Fruit fly (Drosophila melanogaster): Measurements from ENCODE around the gene kmr.

The kmr gene

DNA sequence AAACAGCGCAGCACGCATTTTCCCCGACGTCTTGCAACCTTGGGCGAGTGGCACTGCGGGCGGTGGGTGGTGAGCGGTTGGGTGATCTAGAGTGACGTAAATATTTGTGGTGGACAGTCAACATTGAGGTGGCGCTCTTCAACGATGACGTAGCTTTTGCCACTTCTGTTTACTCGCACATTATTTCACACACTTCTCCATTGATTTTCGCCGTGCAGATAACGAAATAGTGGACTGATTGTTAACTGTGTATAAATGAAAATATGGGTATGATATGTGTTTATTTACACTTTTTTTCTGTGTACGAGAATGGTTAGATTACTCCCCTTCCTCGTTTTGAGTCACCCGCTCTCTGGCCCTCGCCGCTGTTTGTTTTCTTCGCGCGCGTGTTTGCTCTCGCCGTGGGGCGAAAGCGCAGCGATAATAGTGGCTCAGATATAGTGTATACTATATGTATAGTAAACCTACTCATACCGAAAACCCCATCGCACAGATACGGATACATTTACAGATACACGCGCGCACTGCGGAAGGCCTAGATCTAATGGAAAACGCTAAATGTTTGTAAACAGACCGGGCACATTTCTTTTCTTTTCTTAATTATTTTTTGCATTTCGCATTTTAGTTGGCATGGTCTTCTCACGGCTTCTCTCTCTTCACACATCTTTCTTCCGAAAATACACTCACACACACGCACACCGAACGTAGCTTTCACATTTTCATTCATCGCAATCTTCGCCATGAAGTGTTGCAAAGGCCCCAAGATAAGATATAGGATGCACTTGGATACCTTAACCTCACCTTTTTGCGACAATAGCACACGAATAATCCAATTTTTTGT, 28.4 kb upstream of the kmr start, which contains the start of gene omd:
Gene omd (minus strand): TSS at position 840 of the 841 bp plus-strand sequence.
- TF ChIP-seq pan (optimal IDR thresholded peaks at IDR 0.05) (no peak), CG8478 (optimal IDR thresholded peaks at IDR 0.05) (no peak), EcR (GFP tag; optimal IDR thresholded peaks at IDR 0.05) (no peak), Dll (optimal IDR thresholded peaks at IDR 0.05) (no peak), usp (GFP tag; optimal IDR thresholded peaks at IDR 0.05) (no peak), psq (optimal IDR thresholded peaks at IDR 0.05) (no peak)

DNA sequence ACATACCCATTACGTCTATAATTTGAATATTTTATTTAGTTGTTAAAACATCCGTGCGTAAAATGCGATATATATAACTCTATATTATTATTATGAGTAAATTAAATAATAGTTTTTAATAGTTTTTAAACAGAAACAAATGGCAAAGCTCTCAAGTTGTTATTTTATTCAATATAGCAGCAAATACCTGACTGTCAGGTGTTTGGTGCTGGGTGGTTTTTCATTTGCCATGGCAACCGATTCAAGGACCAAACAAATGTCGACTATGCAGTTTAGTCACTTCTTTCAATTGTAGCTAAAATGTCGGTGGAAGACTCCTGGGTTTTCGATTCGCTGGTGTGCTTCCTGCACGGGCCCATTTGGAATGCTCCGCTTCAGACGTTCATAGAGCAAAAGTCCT, 21.3 kb upstream of the kmr start, which contains the start of gene CG14367:
Gene CG14367 (plus strand): TSS at position 301 of the 400 bp plus-strand sequence.
- TF ChIP-seq pan (optimal IDR thresholded peaks at IDR 0.05): no peak
- no peak for TF ChIP-seq EcR (GFP tag; optimal IDR thresholded peaks at IDR 0.05)
- no peak for TF ChIP-seq CG8478 (optimal IDR thresholded peaks at IDR 0.05)
- no peak for TF ChIP-seq Dll (optimal IDR thresholded peaks at IDR 0.05)
- no peak for TF ChIP-seq usp (GFP tag; optimal IDR thresholded peaks at IDR 0.05)
- no peak for TF ChIP-seq psq (optimal IDR thresholded peaks at IDR 0.05)

DNA sequence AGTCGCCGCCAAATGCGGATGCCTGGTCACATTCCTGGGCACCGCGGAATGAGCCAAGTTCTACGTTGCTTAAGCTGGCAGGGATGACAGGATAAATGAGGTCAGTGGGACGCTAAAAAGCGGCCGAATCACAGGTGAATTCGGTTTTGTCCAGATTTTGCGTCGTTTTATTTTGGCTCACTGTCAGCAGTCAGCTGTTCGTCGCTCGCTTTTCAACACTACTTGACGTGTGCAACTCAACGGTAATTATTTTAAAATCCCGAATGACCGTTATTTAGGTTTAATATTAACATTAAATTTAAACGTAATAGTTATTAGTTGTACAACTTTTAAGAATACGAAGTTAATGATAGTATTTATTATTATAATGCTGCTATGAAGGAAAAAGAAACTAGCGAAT, 15.7 kb upstream of the kmr start:
- no peak for TF ChIP-seq CG8478 (optimal IDR thresholded peaks at IDR 0.05)
- TF ChIP-seq psq (optimal IDR thresholded peaks at IDR 0.05): no peak
- no peak for TF ChIP-seq pan (optimal IDR thresholded peaks at IDR 0.05)
- TF ChIP-seq Dll (optimal IDR thresholded peaks at IDR 0.05): no peak
- no peak for TF ChIP-seq EcR (GFP tag; optimal IDR thresholded peaks at IDR 0.05)
- TF ChIP-seq usp (GFP tag; optimal IDR thresholded peaks at IDR 0.05): no peak

DNA sequence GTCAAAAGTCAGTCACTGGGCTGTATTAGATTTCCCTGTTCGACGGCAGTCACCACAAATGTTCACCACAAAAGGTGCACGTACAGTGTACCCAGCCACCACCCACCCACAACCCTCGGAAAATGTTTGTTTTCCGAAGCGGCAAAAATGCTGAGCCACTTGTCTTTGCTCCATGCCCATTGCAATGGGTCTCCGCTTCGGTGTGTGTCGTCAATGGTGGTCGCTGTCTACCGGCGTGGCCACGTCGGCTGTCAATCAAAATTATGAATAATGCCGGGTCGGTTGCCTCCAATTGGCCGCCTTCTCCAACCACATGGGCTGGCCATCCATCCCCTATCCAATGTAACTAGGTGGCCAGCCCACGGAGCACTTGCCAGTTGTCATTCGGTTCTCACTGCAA, 14.8 kb upstream of the kmr start, which contains the start of gene ninaB:
Gene ninaB (plus strand): TSS at position 374 of the 400 bp plus-strand sequence.
- TF ChIP-seq CG8478 (optimal IDR thresholded peaks at IDR 0.05): no peak
- TF ChIP-seq Dll (optimal IDR thresholded peaks at IDR 0.05): no peak
- no peak for TF ChIP-seq pan (optimal IDR thresholded peaks at IDR 0.05)
- TF ChIP-seq psq (optimal IDR thresholded peaks at IDR 0.05): no peak

DNA sequence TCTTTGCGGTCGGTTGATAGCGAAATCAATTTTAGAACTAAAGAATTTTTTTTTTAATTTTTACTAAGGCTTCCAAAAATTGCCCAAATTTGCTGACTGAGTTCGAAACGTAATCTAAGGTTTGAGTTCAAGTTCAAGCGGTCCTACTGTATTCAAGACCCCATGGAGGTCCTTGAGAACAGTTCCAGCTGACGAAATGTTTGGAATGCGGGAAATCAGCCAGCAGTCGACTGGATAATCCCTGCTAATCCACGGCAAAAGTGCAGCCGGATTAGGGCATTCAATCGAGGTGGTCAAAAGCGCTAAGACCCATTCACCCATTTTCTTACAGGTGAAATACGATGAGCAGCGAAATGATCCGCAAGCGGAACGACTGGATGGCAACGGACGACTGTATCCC, 14.3 kb upstream of the kmr start, which contains the start of gene f-cup:
Gene f-cup (minus strand): TSS at position 101 of the 400 bp plus-strand sequence.
- TF ChIP-seq pan (optimal IDR thresholded peaks at IDR 0.05): no peak
- no peak for TF ChIP-seq CG8478 (optimal IDR thresholded peaks at IDR 0.05)

DNA sequence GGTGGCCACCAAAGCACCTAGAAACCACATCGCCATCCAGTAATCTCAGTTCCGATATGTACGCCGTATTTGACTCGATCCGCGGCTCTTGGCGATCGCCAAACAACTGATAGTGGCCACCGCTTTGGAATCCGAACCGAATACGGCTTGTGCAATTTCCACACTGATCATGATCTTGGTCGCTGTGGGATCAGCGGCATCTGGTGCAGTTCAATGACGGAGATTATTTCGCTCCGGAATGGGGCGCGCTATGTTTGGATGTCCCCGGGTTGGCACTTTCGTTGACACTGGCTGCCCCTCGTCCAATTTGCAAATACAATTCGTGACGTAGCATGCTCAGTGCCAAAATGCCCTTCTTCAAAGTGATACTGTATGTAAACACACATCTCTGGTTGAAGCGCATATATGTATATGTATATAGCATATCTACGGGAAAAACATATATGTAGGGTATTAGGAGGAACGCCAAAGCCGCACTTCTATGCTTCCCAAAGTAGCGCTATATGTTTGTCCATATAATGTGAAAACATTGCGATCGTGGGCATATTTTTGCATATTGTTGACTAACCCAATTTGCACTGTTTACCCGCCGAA, 9.6 kb upstream of the kmr start, which contains the start of gene Adgf-D:
Gene Adgf-D (minus strand): TSS at position 111 of the 594 bp plus-strand sequence.
- TF ChIP-seq pan (optimal IDR thresholded peaks at IDR 0.05) (no peak), Dll (optimal IDR thresholded peaks at IDR 0.05) (no peak), CG8478 (optimal IDR thresholded peaks at IDR 0.05) (no peak), EcR (GFP tag; optimal IDR thresholded peaks at IDR 0.05) (no peak)

DNA sequence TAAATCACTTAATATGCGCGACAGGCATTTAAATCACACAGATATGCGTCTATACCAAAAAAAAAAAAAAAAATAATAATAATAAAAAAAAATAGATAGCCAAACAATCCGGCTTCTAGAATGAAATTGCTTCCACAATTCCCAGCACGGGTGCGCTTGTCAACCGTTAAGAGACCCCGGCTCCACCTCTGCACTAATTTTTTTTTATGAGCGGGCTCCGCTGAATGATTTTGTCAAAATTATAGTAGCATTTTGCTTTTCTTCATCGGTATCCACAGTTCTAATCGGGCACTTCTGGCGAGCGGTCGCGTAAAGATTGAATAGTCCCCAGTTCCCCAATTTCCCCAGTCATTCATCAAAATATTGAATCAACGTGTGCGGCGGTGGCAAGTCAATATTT, 8.6 kb upstream of the kmr start, which contains the start of gene Adgf-C:
Gene Adgf-C (plus strand): TSS at position 301 of the 400 bp plus-strand sequence.
- TF ChIP-seq pan (optimal IDR thresholded peaks at IDR 0.05) (no peak), CG8478 (optimal IDR thresholded peaks at IDR 0.05) (no peak), usp (GFP tag; optimal IDR thresholded peaks at IDR 0.05) (no peak), Dll (optimal IDR thresholded peaks at IDR 0.05) (no peak), psq (optimal IDR thresholded peaks at IDR 0.05) (no peak), EcR (GFP tag; optimal IDR thresholded peaks at IDR 0.05) (no peak)

DNA sequence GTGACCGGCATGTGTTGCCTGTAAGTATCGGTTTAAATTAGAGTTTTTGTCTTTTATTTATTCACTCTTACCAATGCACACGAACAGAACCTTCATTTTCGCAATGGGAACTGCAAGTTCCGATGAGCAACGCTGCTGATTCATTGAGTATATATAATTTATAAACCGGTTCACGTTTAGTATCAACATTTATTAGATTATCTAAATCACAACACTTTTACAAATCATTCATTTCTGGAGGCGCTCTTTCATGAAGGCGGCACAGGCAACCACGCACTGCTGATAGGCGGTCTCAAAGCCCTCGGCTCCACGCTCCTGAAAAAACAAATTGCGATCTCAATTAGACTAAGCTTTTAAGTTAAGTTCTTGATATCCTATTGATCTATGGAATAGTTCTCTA, 5.2 kb upstream of the kmr start, which contains the start of gene Argp:
Gene Argp (minus strand): TSS at position 101 of the 400 bp plus-strand sequence.
- TF ChIP-seq pan (optimal IDR thresholded peaks at IDR 0.05) (no peak), psq (optimal IDR thresholded peaks at IDR 0.05) (no peak), CG8478 (optimal IDR thresholded peaks at IDR 0.05) (no peak), EcR (GFP tag; optimal IDR thresholded peaks at IDR 0.05) (no peak), Dll (optimal IDR thresholded peaks at IDR 0.05) (no peak), usp (GFP tag; optimal IDR thresholded peaks at IDR 0.05) (no peak)

DNA sequence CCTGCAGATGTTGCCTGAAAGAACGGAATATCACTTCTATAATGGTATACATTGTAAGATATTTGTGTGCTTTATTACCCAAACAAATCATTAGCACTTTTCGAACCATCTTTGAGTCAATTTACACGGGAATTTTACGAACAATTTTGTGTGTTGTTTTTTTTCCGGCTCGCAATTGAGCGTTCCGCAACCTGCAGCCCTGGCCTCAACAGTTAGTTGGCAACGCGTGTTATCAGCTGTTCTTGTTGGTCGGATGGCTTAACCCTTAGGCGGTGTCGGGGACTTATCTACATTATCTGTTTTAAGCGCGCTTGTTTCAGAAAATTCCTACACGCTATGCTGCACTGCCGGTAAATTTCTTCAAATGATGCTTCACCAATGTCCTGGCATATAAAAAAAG, 4.4 kb upstream of the kmr start:
- no peak for TF ChIP-seq psq (optimal IDR thresholded peaks at IDR 0.05)
- no peak for TF ChIP-seq CG8478 (optimal IDR thresholded peaks at IDR 0.05)
- TF ChIP-seq usp (GFP tag; optimal IDR thresholded peaks at IDR 0.05): no peak
- no peak for TF ChIP-seq EcR (GFP tag; optimal IDR thresholded peaks at IDR 0.05)
- no peak for TF ChIP-seq pan (optimal IDR thresholded peaks at IDR 0.05)
- no peak for TF ChIP-seq Dll (optimal IDR thresholded peaks at IDR 0.05)

DNA sequence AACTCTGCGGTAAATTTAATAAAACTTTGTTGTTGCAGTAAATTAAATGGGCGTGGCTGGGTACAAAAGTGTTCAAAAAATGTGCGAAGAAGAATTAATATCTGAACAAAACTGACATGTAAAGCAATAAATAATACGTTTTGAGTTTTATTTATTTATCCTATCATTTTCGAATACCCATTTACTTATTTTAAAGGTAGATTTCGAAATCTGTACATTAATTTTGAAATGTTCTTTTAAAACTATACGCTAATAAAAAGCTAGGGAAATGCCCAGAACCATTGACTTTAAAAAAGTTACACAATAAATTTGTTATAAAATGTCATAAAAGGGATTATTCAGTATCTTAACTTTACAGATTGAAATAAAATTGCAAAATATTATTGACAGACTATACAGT, 3.3 kb upstream of the kmr start, which contains the start of the genes primo-1 and primo-2:
Gene primo-1 (minus strand): TSS at position 101 of the 400 bp plus-strand sequence.
Gene primo-2 (minus strand): TSS at position 101 of the 400 bp plus-strand sequence.
- TF ChIP-seq Dll (optimal IDR thresholded peaks at IDR 0.05): no peak
- TF ChIP-seq EcR (GFP tag; optimal IDR thresholded peaks at IDR 0.05): no peak
- no peak for TF ChIP-seq CG8478 (optimal IDR thresholded peaks at IDR 0.05)
- no peak for TF ChIP-seq usp (GFP tag; optimal IDR thresholded peaks at IDR 0.05)

DNA sequence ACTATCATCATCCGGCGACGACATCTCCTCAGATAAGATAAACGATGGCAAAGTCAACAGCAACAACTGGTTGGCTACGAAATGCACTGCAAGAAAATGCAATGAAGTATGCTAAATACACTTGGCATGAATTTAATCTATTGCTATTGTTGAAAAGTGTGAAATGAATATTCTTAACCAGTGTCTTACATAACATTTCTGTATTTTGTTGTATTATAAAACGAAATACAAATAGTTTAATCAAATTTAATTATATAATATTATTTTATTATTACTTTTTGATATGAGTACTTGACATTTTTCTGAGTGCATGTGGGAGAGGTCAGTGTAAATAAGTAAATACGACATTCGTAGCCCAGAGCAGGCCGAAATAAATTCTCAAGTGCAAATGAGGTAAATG, 1.5 kb upstream of the kmr start:
- TF ChIP-seq Dll (optimal IDR thresholded peaks at IDR 0.05) (no peak), CG8478 (optimal IDR thresholded peaks at IDR 0.05) (no peak), psq (optimal IDR thresholded peaks at IDR 0.05) (no peak), usp (GFP tag; optimal IDR thresholded peaks at IDR 0.05) (no peak), EcR (GFP tag; optimal IDR thresholded peaks at IDR 0.05) (no peak), pan (optimal IDR thresholded peaks at IDR 0.05) (no peak)

DNA sequence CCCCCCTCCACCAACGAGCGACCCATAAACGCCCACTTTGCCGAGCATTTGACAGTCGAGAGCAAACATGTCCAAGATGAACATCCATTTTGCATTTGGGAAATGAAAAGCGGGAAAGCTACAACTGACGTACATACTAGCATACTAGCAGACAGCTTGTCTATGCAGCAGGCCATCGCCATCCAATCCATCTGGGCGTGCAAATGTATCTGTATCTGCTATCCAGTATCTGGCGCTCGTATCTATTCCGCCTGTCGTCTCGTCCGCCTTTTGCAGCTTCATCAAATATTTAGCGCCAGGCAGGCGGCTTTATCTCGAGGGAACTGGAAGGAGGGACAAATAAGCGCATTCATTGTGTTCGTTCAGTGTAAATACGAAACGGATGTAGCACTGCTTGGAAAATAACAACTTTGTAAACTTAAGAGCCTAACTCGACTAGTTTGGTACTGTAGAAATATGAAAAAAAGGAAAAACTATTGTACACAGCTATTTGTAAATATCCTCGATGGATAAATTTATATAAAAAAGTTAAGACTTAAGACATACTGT, 949 bp upstream of the kmr start:
- no peak for TF ChIP-seq EcR (GFP tag; optimal IDR thresholded peaks at IDR 0.05)
- TF ChIP-seq pan (optimal IDR thresholded peaks at IDR 0.05): no peak
- TF ChIP-seq Dll (optimal IDR thresholded peaks at IDR 0.05): no peak
- no peak for TF ChIP-seq psq (optimal IDR thresholded peaks at IDR 0.05)
- TF ChIP-seq usp (GFP tag; optimal IDR thresholded peaks at IDR 0.05): no peak
- no peak for TF ChIP-seq CG8478 (optimal IDR thresholded peaks at IDR 0.05)
